Fruit fly (Drosophila melanogaster): ENCODE results near the gene Hsc20.

DNA sequence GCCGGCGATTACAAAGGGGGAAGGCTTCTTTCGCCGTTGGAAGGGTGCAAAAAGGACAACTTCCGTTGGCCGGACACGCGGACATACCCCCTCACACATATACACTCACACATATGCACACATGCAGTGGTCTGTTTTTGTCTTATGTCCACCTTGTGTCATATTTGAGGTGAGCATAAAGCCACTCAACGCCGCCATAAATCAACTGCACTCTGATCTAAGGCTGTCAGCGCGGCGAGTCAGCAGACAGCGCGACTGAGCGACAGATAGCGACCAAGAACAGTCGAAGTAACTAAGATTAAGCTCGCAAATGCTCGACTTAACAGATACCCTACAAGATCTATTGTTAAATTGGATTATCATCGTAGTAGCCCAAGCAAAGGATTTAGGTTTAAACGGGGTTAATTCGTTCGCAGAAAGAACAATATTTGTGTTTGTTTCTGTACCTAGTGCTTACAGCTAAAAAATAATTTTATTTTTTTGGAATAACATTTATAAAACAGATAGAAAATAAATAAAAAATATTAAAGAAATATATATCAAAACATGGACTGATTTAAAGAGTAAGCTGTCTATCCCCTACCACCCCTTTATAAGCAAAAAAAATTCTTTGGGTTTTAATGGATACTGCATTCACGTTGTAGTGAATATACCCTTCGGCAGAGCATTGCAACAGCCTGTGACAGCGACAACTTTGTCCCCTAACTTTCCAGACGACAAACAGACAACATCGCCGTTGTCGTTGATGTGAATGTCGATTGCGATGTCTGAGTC is 23.9 kb upstream of the Hsc20 start:
- TF ChIP-seq CG8478 (optimal IDR thresholded peaks at IDR 0.05) (no peak), CTCF (optimal IDR thresholded peaks at IDR 0.05) (no peak)

Data from S2 (cell line).